Worm (Caenorhabditis elegans) whole organism, L1 larva: ENCODE measurements around the gene Y62H9A.16.

ENCODE experiments used
- blmp-1 ChIP-seq: fragments of 150-350 bp; optimal IDR thresholded peaks from 2 replicates; lab custom pipeline; 2014; ENCODE audit warnings: missing biosample characterization, missing genetic modification characterization
- ces-1 ChIP-seq: fragments of 150-350 bp; optimal IDR thresholded peaks from 2 replicates; lab custom pipeline; 2014; ENCODE audit warnings: missing biosample characterization, missing genetic modification reagents, missing genetic modification characterization
- elt-2 ChIP-seq: sonication (generic microtip); optimal IDR thresholded peaks from 2 replicates; lab custom pipeline; 2016; ENCODE audit warnings: missing genetic modification characterization, mild to moderate bottlenecking, inconsistent platforms, missing compliant biosample characterization, missing genetic modification reagents
- fkh-10 ChIP-seq: sonication (generic microtip); optimal IDR thresholded peaks from 2 replicates; lab custom pipeline; 2017; ENCODE audit warnings: missing biosample characterization, missing genetic modification reagents, missing genetic modification characterization
- grh-1 ChIP-seq: fragments of 200-800 bp; sonication (Bioruptor generic); IDR thresholded peaks from 2 replicates; pipeline ENCODE4 v1.3.6; 2022; ENCODE audit warnings: missing genetic modification reagents, missing genetic modification characterization, missing compliant biosample characterization
- lin-13 ChIP-seq: fragments of 150-350 bp; optimal IDR thresholded peaks from 2 replicates; lab custom pipeline; 2014; ENCODE audit warnings: missing biosample characterization, missing genetic modification reagents, missing genetic modification characterization
- lsy-2 ChIP-seq, 2 experiments: fragments of 150-350 bp; optimal IDR thresholded peaks; 2 replicates each; lab custom pipeline; 2014; ENCODE audit warnings: missing biosample characterization in 2 of 2, missing genetic modification characterization in 2 of 2
- mdl-1 ChIP-seq, 2 experiments: fragments of 150-350 bp; optimal IDR thresholded peaks; 2 replicates each; lab custom pipeline; 2014 to 2017; ENCODE audit warnings: missing biosample characterization in 2 of 2, missing genetic modification characterization in 2 of 2, inconsistent platforms in 1 of 2
- nhr-19 ChIP-seq: fragments of 200-800 bp; sonication (Bioruptor generic); conservative IDR thresholded peaks from 2 replicates; pipeline ENCODE4 v1.3.6; 2022; ENCODE audit warnings: missing genetic modification characterization, missing compliant biosample characterization
- swsn-7 ChIP-seq: sonication (generic microtip); optimal IDR thresholded peaks from 2 replicates; lab custom pipeline; 2016; ENCODE audit warnings: missing genetic modification characterization, missing compliant biosample characterization
- unc-30 ChIP-seq: sonication (generic microtip); optimal IDR thresholded peaks from 2 replicates; lab custom pipeline; 2017; ENCODE audit warnings: missing biosample characterization, missing genetic modification characterization
- ztf-11 ChIP-seq, 2 experiments: sonication (generic microtip); optimal IDR thresholded peaks; 2 replicates each; lab custom pipeline; 2016 to 2017; ENCODE audit warnings: missing genetic modification characterization in 2 of 2, missing biosample characterization in 1 of 2, missing compliant biosample characterization in 1 of 2
- ztf-4 ChIP-seq: fragments of 150-350 bp; optimal IDR thresholded peaks from 2 replicates; lab custom pipeline; 2014; ENCODE audit warnings: missing biosample characterization, missing genetic modification characterization

- TF ChIP-seq grh-1 (GFP tag; lab: Robert Waterston, UW) (no peak), lin-13 (no peak), unc-30 (tag; lab: Kevin White, UChicago) (no peak), ces-1 (GFP tag; lab: Kevin White, UChicago) (no peak), blmp-1 (no peak), ztf-4 (tag; lab: Kevin White, UChicago) (no peak), fkh-10 (GFP tag; lab: Kevin White, UChicago) (no peak), swsn-7 (no peak), nhr-19 (GFP tag; lab: Robert Waterston, UW) (no peak), lsy-2 (tag; optimal IDR thresholded peaks at IDR 0.05; lab: Kevin White, UChicago) (no peak), elt-2 (tag; lab: Kevin White, UChicago) (no peak), mdl-1 (tag; optimal IDR thresholded peaks at IDR 0.05; lab: Kevin White, UChicago) (no peak), ztf-11 (tag; optimal IDR thresholded peaks at IDR 0.05; lab: Kevin White, UChicago) (no peak)
Observed at ce11 chrX:11906626-11907025, 11.5 kb upstream of the Y62H9A.16 start.
